Worm (Caenorhabditis elegans) whole organism, L4/young adult: ENCODE measurements around the gene col-165.

Source experiments
- W03F9.2 ChIP-seq: fragments of 150-350 bp; optimal IDR thresholded peaks from 2 replicates; lab custom pipeline; 2014; ENCODE audit warnings: missing biosample characterization, missing genetic modification characterization
- dao-5 ChIP-seq: sonication (generic microtip); optimal IDR thresholded peaks from 2 replicates; lab custom pipeline; 2016; ENCODE audit warnings: missing genotype, missing genetic modification characterization, moderate library complexity, missing compliant biosample characterization

DNA sequence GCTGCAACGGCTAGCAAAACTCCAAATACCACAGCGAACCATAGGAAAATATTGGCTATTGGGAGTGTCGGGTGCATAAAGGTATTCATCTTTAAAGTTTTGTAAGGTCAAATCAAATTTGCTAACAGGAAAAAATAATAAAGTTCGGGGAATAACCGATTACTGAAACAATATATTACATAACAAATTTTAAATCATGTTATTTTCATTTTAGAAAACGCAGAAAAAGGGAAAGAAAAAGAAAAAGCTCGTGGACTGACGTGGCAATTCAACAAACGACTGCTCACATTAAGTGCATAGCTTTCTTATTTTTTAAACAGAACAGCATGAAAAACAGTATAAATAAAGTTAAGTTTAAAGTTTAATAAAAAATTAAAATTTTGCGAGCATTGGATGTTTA is 19.7 kb downstream of the col-165 start, which contains the start of gene R160.6:
- TF ChIP-seq W03F9.2 (no peak), dao-5 (tag; lab: Kevin White, UChicago) (no peak)
